Fruit fly (Drosophila melanogaster): Measurements from ENCODE around the gene alpha-Cat.

Gene alpha-Cat

dm6 chr3L:23337939-23338338, at the start of gene alpha-Cat:
TSS of gene alpha-Cat (minus strand) at chr3L:23338100.
- no peak for TF ChIP-seq sna (GFP tag; IDR thresholded peaks at IDR 0.05; ENCODE audit: partially characterized antibody)
- no peak for TF ChIP-seq insv (GFP tag; optimal IDR thresholded peaks at IDR 0.05)
- TF ChIP-seq danr (GFP tag; IDR thresholded peaks at IDR 0.05) = no peak
- no peak for TF ChIP-seq crol (GFP tag; IDR thresholded peaks at IDR 0.05)
- no peak for TF ChIP-seq CG12071 (GFP tag; optimal IDR thresholded peaks at IDR 0.05)
- TF ChIP-seq Dip2 (GFP tag; IDR thresholded peaks at IDR 0.05) = no peak
- TF ChIP-seq psq (GFP tag; optimal IDR thresholded peaks at IDR 0.05) = no peak
- no peak for TF ChIP-seq CG18599 (GFP tag; optimal IDR thresholded peaks at IDR 0.05)
- no peak for TF ChIP-seq cwo (GFP tag; optimal IDR thresholded peaks at IDR 0.05)
- TF ChIP-seq dmrt99B (tag; optimal IDR thresholded peaks at IDR 0.05) = no peak
- peak; percentile 97 for TF ChIP-seq CG7357 (GFP tag; IDR thresholded peaks at IDR 0.05)
- TF ChIP-seq CG10267 (tag; optimal IDR thresholded peaks at IDR 0.05) = peak; percentile 69
- TF ChIP-seq CG3726 (GFP tag; IDR thresholded peaks at IDR 0.05) = no peak
- peak; percentile 21 for TF ChIP-seq Ets97D (GFP tag; optimal IDR thresholded peaks at IDR 0.05)
- TF ChIP-seq jigr1 (GFP tag; IDR thresholded peaks at IDR 0.05) = no peak
- peak in 1 of 3 experiments; percentile 25 for TF ChIP-seq lola (GFP tag; optimal IDR thresholded peaks at IDR 0.05)
- TF ChIP-seq eve (GFP tag; optimal IDR thresholded peaks at IDR 0.05) = no peak
- peak; percentile 57 for TF ChIP-seq CG8290 (GFP tag; optimal IDR thresholded peaks at IDR 0.05)
- peak in 1 of 2 experiments; percentile 43 for TF ChIP-seq CG8290 (tag; optimal IDR thresholded peaks at IDR 0.05)
- TF ChIP-seq CG30020 (tag; optimal IDR thresholded peaks at IDR 0.05) = peak; percentile 99
- TF ChIP-seq corto (GFP tag; optimal IDR thresholded peaks at IDR 0.05) = no peak
- no peak for TF ChIP-seq so (GFP tag; IDR thresholded peaks at IDR 0.05)
- 0 out of 3 replicates have a peak, but pooled peaks have one; percentile 34 for TF ChIP-seq CG14860 (GFP tag; IDR thresholded peaks at IDR 0.05; ENCODE audit: partially characterized antibody)
- no peak for TF ChIP-seq CG12942 (GFP tag; optimal IDR thresholded peaks at IDR 0.05)
- TF ChIP-seq CG31224 (GFP tag; IDR thresholded peaks at IDR 0.05) = no peak
- no peak for TF ChIP-seq Eip74EF (GFP tag; optimal IDR thresholded peaks at IDR 0.05)
- peak; percentile 77 for TF ChIP-seq CG11723 (GFP tag; optimal IDR thresholded peaks at IDR 0.05)
- TF ChIP-seq CG12391 (tag; optimal IDR thresholded peaks at IDR 0.05) = no peak
- TF ChIP-seq CG7928 (GFP tag; optimal IDR thresholded peaks at IDR 0.05) = no peak
- TF ChIP-seq klu (GFP tag; IDR thresholded peaks at IDR 0.05) = no peak
- TF ChIP-seq CG9437 (GFP tag; optimal IDR thresholded peaks at IDR 0.05) = peak; percentile 87
- TF ChIP-seq grn (GFP tag; optimal IDR thresholded peaks at IDR 0.05) = no peak
- TF ChIP-seq CG10274 (GFP tag; optimal IDR thresholded peaks at IDR 0.05) = no peak
- 0 out of 2 replicates have a peak, but pooled peaks have one; percentile 19 for TF ChIP-seq nerfin-2 (GFP tag; IDR thresholded peaks at IDR 0.05; ENCODE audit: partially characterized antibody)
- TF ChIP-seq Oaz (GFP tag; IDR thresholded peaks at IDR 0.05) = no peak
- no peak for TF ChIP-seq CG17186 (GFP tag; optimal IDR thresholded peaks at IDR 0.05)
- TF ChIP-seq unpg (GFP tag; optimal IDR thresholded peaks at IDR 0.05) = no peak
- TF ChIP-seq mam (GFP tag; optimal IDR thresholded peaks at IDR 0.05) = peak; percentile 29
- no peak for TF ChIP-seq CG12769 (tag; optimal IDR thresholded peaks at IDR 0.05)
- no peak for TF ChIP-seq sim (GFP tag; IDR thresholded peaks at IDR 0.05)
- TF ChIP-seq Mrtf (GFP tag; IDR thresholded peaks at IDR 0.05) = no peak
- TF ChIP-seq dysf (GFP tag; IDR thresholded peaks at IDR 0.05) = no peak
- TF ChIP-seq E2f2 (GFP tag; IDR thresholded peaks at IDR 0.05) = no peak
- 0 out of 3 replicates have a peak, but pooled peaks have one; percentile 19 for TF ChIP-seq CG7963 (GFP tag; IDR thresholded peaks at IDR 0.05; ENCODE audit: partially characterized antibody)
- TF ChIP-seq CG17802 (tag; optimal IDR thresholded peaks at IDR 0.05) = peak; percentile 99
- peak; percentile 46 for TF ChIP-seq pzg (GFP tag; optimal IDR thresholded peaks at IDR 0.05)
- TF ChIP-seq Lhr (GFP tag; optimal IDR thresholded peaks at IDR 0.05) = peak; percentile 72
- no peak for TF ChIP-seq CG11695 (GFP tag; IDR thresholded peaks at IDR 0.05)
- TF ChIP-seq lmd (GFP tag; IDR thresholded peaks at IDR 0.05) = no peak
- TF ChIP-seq br (optimal IDR thresholded peaks at IDR 0.05) = no peak
- TF ChIP-seq CG16815 (GFP tag; optimal IDR thresholded peaks at IDR 0.05) = peak; percentile 5

Data from whole organism, embryonic.